Worm (Caenorhabditis elegans): ENCODE measurements around the gene ZK792.1.

Gene ZK792.1

DNA sequence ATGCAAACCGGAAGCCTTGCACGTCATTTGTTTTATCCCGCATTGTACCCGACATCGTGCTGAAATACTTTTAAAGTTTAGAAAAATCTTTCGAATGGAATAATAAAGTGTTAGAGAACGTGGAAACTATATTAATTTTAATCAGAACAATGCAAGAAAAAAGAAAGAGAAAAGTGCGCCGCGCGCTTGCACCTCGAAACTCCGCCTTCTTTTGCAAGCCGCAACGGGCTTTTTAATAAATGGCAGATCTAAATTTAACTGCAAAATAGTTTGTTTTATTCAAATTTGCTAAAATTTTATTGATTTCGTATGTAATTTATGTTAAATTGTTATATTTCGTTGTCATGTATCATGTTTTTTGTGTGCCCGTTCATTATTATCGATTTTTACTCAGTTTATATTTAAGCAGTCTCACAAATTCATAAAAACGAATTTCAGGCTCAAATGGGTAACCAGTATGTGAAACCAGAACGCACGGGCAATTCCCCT is 7.6 kb upstream of the ZK792.1 start, which contains the start of the genes acl-3 and ndub-6:
TSS of gene acl-3 (minus strand) at position 59 of the 489 bp plus-strand sequence.
TSS of gene ndub-6 (plus strand) at position 439 of the 489 bp plus-strand sequence.
- no peak for TF ChIP-seq sdz-12 (GFP tag; optimal IDR thresholded peaks at IDR 0.05)
- peak; percentile 64 for TF ChIP-seq mes-2 (tag; optimal IDR thresholded peaks at IDR 0.05; ENCODE audit: poor library complexity, severe bottlenecking)
- no peak for TF ChIP-seq ama-1 (optimal IDR thresholded peaks at IDR 0.05)
- no peak for TF ChIP-seq nhr-48 (tag; optimal IDR thresholded peaks at IDR 0.05)
- TF ChIP-seq vab-7 (GFP tag; IDR thresholded peaks at IDR 0.05) = no peak
- no peak for TF ChIP-seq daf-16 (GFP tag; optimal IDR thresholded peaks at IDR 0.05)
- peak; percentile 14 for TF ChIP-seq daf-16 (tag; optimal IDR thresholded peaks at IDR 0.05)

- TF ChIP-seq lsy-2 (tag; optimal IDR thresholded peaks at IDR 0.05) (peak in 1 of 2 experiments; percentile 9), nhr-25 (tag; optimal IDR thresholded peaks at IDR 0.05; ENCODE audit: borderline replicate concordance, insufficient read depth) (no peak), T20F7.1 (GFP tag; optimal IDR thresholded peaks at IDR 0.05) (no peak), nhr-77 (tag; optimal IDR thresholded peaks at IDR 0.05) (no peak), aha-1 (tag) (peak; percentile 70), mxl-3 (GFP tag; optimal IDR thresholded peaks at IDR 0.05) (no peak), tra-1 (GFP tag; IDR thresholded peaks at IDR 0.05) (no peak)
Measured at ce11 chrIV:11655370-11655769, 4.3 kb upstream of the ZK792.1 start, which contains the start of gene ent-1. Gene ent-1 (minus strand): TSS chrIV:11655470.

ce11 chrIV:11656144-11656780 is 3.4 kb upstream of the ZK792.1 start, which contains the start of gene ZK809.5:
Gene ZK809.5 (plus strand): TSS chrIV:11656730.
- TF ChIP-seq F49E8.2 (tag; optimal IDR thresholded peaks at IDR 0.05; ENCODE audit: borderline replicate concordance) (no peak), lsy-2 (tag; optimal IDR thresholded peaks at IDR 0.05) (peak in 1 of 2 experiments; percentile 20), aha-1 (tag) (peak; percentile 46), ceh-32 (tag; optimal IDR thresholded peaks at IDR 0.05; ENCODE audit: poor library complexity) (no peak), mes-2 (tag; optimal IDR thresholded peaks at IDR 0.05; ENCODE audit: poor library complexity, severe bottlenecking) (peak; percentile 54), vab-7 (GFP tag; IDR thresholded peaks at IDR 0.05) (no peak), nhr-76 (tag; optimal IDR thresholded peaks at IDR 0.05) (no peak)

- TF ChIP-seq nhr-10 (tag; optimal IDR thresholded peaks at IDR 0.05) = no peak
- TF ChIP-seq mxl-2 (GFP tag; conservative IDR thresholded peaks at IDR 0.05) = no peak
- TF ChIP-seq nhr-48 (tag; optimal IDR thresholded peaks at IDR 0.05) = no peak
- no peak for TF ChIP-seq dmd-8 (GFP tag; IDR thresholded peaks at IDR 0.05)
- TF ChIP-seq daf-8 (GFP tag; IDR thresholded peaks at IDR 0.05) = no peak
- no peak for TF ChIP-seq F10B5.3 (tag; optimal IDR thresholded peaks at IDR 0.05)
- TF ChIP-seq spr-3 (GFP tag; optimal IDR thresholded peaks at IDR 0.05) = no peak
- TF ChIP-seq daf-19 (GFP tag; conservative IDR thresholded peaks at IDR 0.05) = no peak
- no peak for TF ChIP-seq mdl-1 (tag; optimal IDR thresholded peaks at IDR 0.05)
- TF ChIP-seq snpc-4 (tag; optimal IDR thresholded peaks at IDR 0.05) = no peak
- TF ChIP-seq dpl-1 (GFP tag; optimal IDR thresholded peaks at IDR 0.05) = no peak
- TF ChIP-seq dmd-6 (GFP tag; IDR thresholded peaks at IDR 0.05) = no peak
- no peak for TF ChIP-seq set-16 (GFP tag; IDR thresholded peaks at IDR 0.05)
- TF ChIP-seq Y48G9A.11 (GFP tag; IDR thresholded peaks at IDR 0.05) = no peak
- TF ChIP-seq zfp-3 (GFP tag; conservative IDR thresholded peaks at IDR 0.05) = no peak
- TF ChIP-seq tra-1 (GFP tag; IDR thresholded peaks at IDR 0.05) = no peak
Measured at ce11 chrIV:11665010-11665409, 5.4 kb downstream of the ZK792.1 start, which contains the start of gene ZK809.9. Gene ZK809.9 (plus strand): TSS chrIV:11665310.

DNA sequence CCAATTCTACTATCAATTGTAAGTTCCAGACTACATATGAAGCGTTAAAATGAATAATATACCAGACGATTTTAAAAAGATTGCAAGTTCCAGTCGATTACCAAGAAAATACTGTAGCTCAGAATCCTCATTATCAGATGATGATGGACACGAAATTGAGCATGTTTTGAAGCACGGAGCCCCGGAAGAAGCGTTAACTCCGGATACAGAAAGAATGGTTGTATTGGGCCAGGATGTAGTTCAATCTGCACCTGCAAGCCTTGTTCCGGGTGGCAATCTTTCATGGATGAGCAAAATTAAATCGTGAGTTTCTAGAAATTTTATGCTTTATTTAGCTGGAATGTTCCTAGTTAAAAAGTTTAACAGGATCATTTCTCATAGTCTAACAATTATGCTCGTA is 8.4 kb downstream of the ZK792.1 start, which contains the start of gene atg-4.2:
TSS of gene atg-4.2 (plus strand) at position 24 of the 400 bp plus-strand sequence.
- TF ChIP-seq ztf-7 (tag; optimal IDR thresholded peaks at IDR 0.05) (no peak), snpc-4 (tag; optimal IDR thresholded peaks at IDR 0.05) (no peak), lin-15B (tag; optimal IDR thresholded peaks at IDR 0.05) (no peak), dmd-6 (GFP tag; IDR thresholded peaks at IDR 0.05) (no peak), ceh-20 (GFP tag; IDR thresholded peaks at IDR 0.05) (no peak), unc-62 (GFP tag; optimal IDR thresholded peaks at IDR 0.05 in 1 of 2) (peak in 1 of 2 experiments; percentile 93), unc-62 (tag; optimal IDR thresholded peaks at IDR 0.05) (no peak)

Measured in whole organism, L4 larva.